Fruit fly (Drosophila melanogaster) whole organism, embryonic: ENCODE data around the gene Glyat.

Experiments
- Abd-B ChIP-seq: fragments of 200-800 bp; sonication (Bioruptor generic); optimal IDR thresholded peaks from 2 replicates; lab custom pipeline; 2018; ENCODE audit warnings: missing biosample characterization, mild to moderate bottlenecking, missing genetic modification characterization, moderate library complexity
- Ada2b ChIP-seq: fragments of 200-800 bp; sonication (Bioruptor generic); IDR thresholded peaks from 2 replicates; pipeline ENCODE4 v1.3.6; 2022; ENCODE audit warnings: missing biosample characterization, missing genetic modification characterization
- CG11093 ChIP-seq: fragments of 200-800 bp; sonication (Bioruptor generic); IDR thresholded peaks from 3 replicates; pipeline ENCODE4 v1.3.6; 2022; ENCODE audit warnings: missing biosample characterization, missing genetic modification characterization
- CG12071 ChIP-seq: fragments of 200-800 bp; sonication (Bioruptor generic); optimal IDR thresholded peaks from 3 replicates; lab custom pipeline; 2018; ENCODE audit warnings: missing biosample characterization, mild to moderate bottlenecking, missing genetic modification characterization
- CG12236 ChIP-seq: fragments of 200-800 bp; sonication (Bioruptor generic); optimal IDR thresholded peaks from 2 replicates; lab custom pipeline; 2016; ENCODE audit warnings: missing biosample characterization, missing genetic modification characterization
- CG12299 ChIP-seq: fragments of 200-800 bp; sonication (Bioruptor generic); optimal IDR thresholded peaks from 2 replicates; lab custom pipeline; 2018; ENCODE audit warnings: missing biosample characterization, mild to moderate bottlenecking, missing genetic modification characterization
- CG1529 ChIP-seq: fragments of 200-800 bp; sonication (Bioruptor generic); optimal IDR thresholded peaks from 3 replicates; lab custom pipeline; 2018; ENCODE audit warnings: missing biosample characterization, missing genetic modification characterization
- CG16779 ChIP-seq: fragments of 200-800 bp; sonication (Bioruptor generic); IDR thresholded peaks from 2 replicates; pipeline ENCODE4 v1.3.6; 2022; ENCODE audit warnings: missing biosample characterization, missing genetic modification characterization
- CG17568 ChIP-seq: fragments of 200-800 bp; sonication (Bioruptor generic); optimal IDR thresholded peaks from 2 replicates; lab custom pipeline; 2018; ENCODE audit warnings: missing biosample characterization, mild to moderate bottlenecking, missing genetic modification characterization, moderate library complexity
- CG30403 ChIP-seq: fragments of 200-800 bp; sonication (Bioruptor generic); optimal IDR thresholded peaks from 3 replicates; lab custom pipeline; 2016; ENCODE audit warnings: missing biosample characterization, missing genetic modification characterization
- CG31388 ChIP-seq: fragments of 200-800 bp; sonication (Bioruptor generic); optimal IDR thresholded peaks from 2 replicates; lab custom pipeline; 2016; ENCODE audit warnings: missing biosample characterization, missing genetic modification characterization
- CG31441 ChIP-seq: fragments of 200-800 bp; sonication (Bioruptor generic); IDR thresholded peaks from 2 replicates; pipeline ENCODE4 v1.3.6; 2022; ENCODE audit warnings: missing biosample characterization, missing genetic modification characterization
- CG3407 ChIP-seq: fragments of 200-800 bp; sonication (Bioruptor generic); optimal IDR thresholded peaks from 2 replicates; lab custom pipeline; 2018; ENCODE audit warnings: missing biosample characterization, mild to moderate bottlenecking, missing genetic modification characterization
- CG34224 ChIP-seq: fragments of 200-800 bp; sonication (Bioruptor generic); IDR thresholded peaks from 3 replicates; pipeline ENCODE4 v1.3.6; 2022; ENCODE audit warnings: missing biosample characterization, missing genetic modification characterization; ENCODE audit not compliant: partially characterized antibody
- CG43689 ChIP-seq: fragments of 200-800 bp; sonication (Bioruptor generic); IDR thresholded peaks from 2 replicates; pipeline ENCODE4 v1.3.6; 2022; ENCODE audit warnings: missing biosample characterization, missing genetic modification characterization
- CG6683 ChIP-seq: fragments of 200-800 bp; sonication (Bioruptor generic); optimal IDR thresholded peaks from 2 replicates; lab custom pipeline; 2017; ENCODE audit warnings: missing biosample characterization, mild to moderate bottlenecking, missing genetic modification characterization, missing genetic modification reagents
- CG6791 ChIP-seq: fragments of 200-800 bp; sonication (Bioruptor generic); IDR thresholded peaks from 3 replicates; pipeline ENCODE4 v1.3.6; 2022; ENCODE audit warnings: missing biosample characterization, missing genetic modification characterization; ENCODE audit not compliant: partially characterized antibody
- CG7372 ChIP-seq: fragments of 200-800 bp; sonication (Bioruptor generic); IDR thresholded peaks from 2 replicates; pipeline ENCODE4 v1.3.6; 2022; ENCODE audit warnings: missing biosample characterization, missing genetic modification characterization
- CG9437 ChIP-seq: fragments of 200-800 bp; sonication (Bioruptor generic); optimal IDR thresholded peaks from 2 replicates; lab custom pipeline; 2018; ENCODE audit warnings: missing biosample characterization, mild to moderate bottlenecking, missing genetic modification characterization
- Deaf1 ChIP-seq: fragments of 200-800 bp; optimal IDR thresholded peaks from 3 replicates; lab custom pipeline; 2019; ENCODE audit warnings: missing biosample characterization, mild to moderate bottlenecking, missing genetic modification characterization, moderate library complexity
- Dip2 ChIP-seq: fragments of 200-800 bp; sonication (Bioruptor generic); IDR thresholded peaks from 2 replicates; pipeline ENCODE4 v1.3.6; 2022; ENCODE audit warnings: missing biosample characterization, missing genetic modification characterization
- Dp ChIP-seq: fragments of 200-800 bp; sonication (Bioruptor generic); optimal IDR thresholded peaks from 2 replicates; lab custom pipeline; 2018; ENCODE audit warnings: missing biosample characterization, mild to moderate bottlenecking, missing genetic modification characterization, moderate library complexity
- GATAe ChIP-seq: fragments of 200-800 bp; sonication (Bioruptor generic); conservative IDR thresholded peaks from 2 replicates; pipeline ENCODE4 v1.3.6; 2022; ENCODE audit warnings: missing biosample characterization, missing genetic modification characterization
- HLH3B ChIP-seq: fragments of 200-800 bp; sonication (Bioruptor generic); IDR thresholded peaks from 2 replicates; pipeline ENCODE4 v1.3.6; 2022; ENCODE audit warnings: missing biosample characterization, missing genetic modification characterization
- HLH4C ChIP-seq: fragments of 200-800 bp; sonication (Bioruptor generic); IDR thresholded peaks from 3 replicates; pipeline ENCODE4 v1.3.6; 2022; ENCODE audit warnings: missing biosample characterization, missing genetic modification characterization; ENCODE audit not compliant: partially characterized antibody
- Lim3 ChIP-seq: fragments of 200-800 bp; sonication (Bioruptor generic); IDR thresholded peaks from 2 replicates; pipeline ENCODE4 v1.3.6; 2022; ENCODE audit warnings: missing biosample characterization, missing genetic modification characterization
- Mad ChIP-seq: fragments of 200-800 bp; sonication (Bioruptor generic); optimal IDR thresholded peaks from 2 replicates; lab custom pipeline; 2016; ENCODE audit warnings: missing biosample characterization, missing genetic modification characterization
- Max ChIP-seq: fragments of 200-800 bp; sonication (Bioruptor generic); optimal IDR thresholded peaks from 2 replicates; lab custom pipeline; 2016; ENCODE audit warnings: missing biosample characterization, mild to moderate bottlenecking, missing genetic modification characterization
- Myb ChIP-seq: fragments of 200-800 bp; sonication (Bioruptor generic); optimal IDR thresholded peaks from 2 replicates; lab custom pipeline; 2016; ENCODE audit warnings: missing biosample characterization, missing genetic modification characterization
- NFAT ChIP-seq: fragments of 200-800 bp; sonication (Bioruptor generic); IDR thresholded peaks from 2 replicates; pipeline ENCODE4 v1.3.6; 2022; ENCODE audit warnings: missing biosample characterization, missing genetic modification characterization
- Oaz ChIP-seq: fragments of 200-800 bp; sonication (Bioruptor generic); IDR thresholded peaks from 2 replicates; pipeline ENCODE4 v1.3.6; 2022; ENCODE audit warnings: missing biosample characterization, missing genetic modification characterization
- Optix ChIP-seq: fragments of 200-800 bp; sonication (Bioruptor generic); IDR thresholded peaks from 3 replicates; pipeline ENCODE4 v1.3.6; 2022; ENCODE audit warnings: missing biosample characterization, missing genetic modification characterization
- Sin3A ChIP-seq: fragments of >200 bp; optimal IDR thresholded peaks from 2 replicates; lab custom pipeline; 2018
- Spps ChIP-seq: fragments of 200-800 bp; sonication (Bioruptor generic); optimal IDR thresholded peaks from 2 replicates; lab custom pipeline; 2018; ENCODE audit warnings: missing biosample characterization, mild to moderate bottlenecking, missing genetic modification characterization
- chn ChIP-seq: fragments of 200-800 bp; sonication (Bioruptor generic); optimal IDR thresholded peaks from 2 replicates; lab custom pipeline; 2016; ENCODE audit warnings: missing biosample characterization, missing genetic modification characterization
- emc ChIP-seq: fragments of 200-800 bp; sonication (Bioruptor generic); optimal IDR thresholded peaks from 2 replicates; lab custom pipeline; 2016; ENCODE audit warnings: missing biosample characterization, missing genetic modification characterization
- eve ChIP-seq, 2 experiments: fragments of >200 bp; optimal IDR thresholded peaks; 2 replicates each; lab custom pipeline; 2017; ENCODE audit warnings: missing biosample characterization in 2 of 2, missing genetic modification characterization in 2 of 2
- ewg ChIP-seq: fragments of 200-800 bp; sonication (Bioruptor generic); optimal IDR thresholded peaks from 3 replicates; lab custom pipeline; 2017; ENCODE audit warnings: mild to moderate bottlenecking, missing biosample characterization, missing genetic modification reagents, missing genetic modification characterization
- gt ChIP-seq: fragments of 200-800 bp; sonication (Bioruptor generic); IDR thresholded peaks from 2 replicates; pipeline ENCODE4 v1.3.6; 2022; ENCODE audit warnings: missing biosample characterization, missing genetic modification characterization
- hb ChIP-seq: fragments of 200-800 bp; sonication (Bioruptor generic); IDR thresholded peaks from 3 replicates; pipeline ENCODE4 v1.3.6; 2022; ENCODE audit warnings: missing biosample characterization, missing genetic modification characterization; ENCODE audit not compliant: partially characterized antibody
- hth ChIP-seq: fragments of >200 bp; optimal IDR thresholded peaks from 2 replicates; lab custom pipeline; 2017; ENCODE audit warnings: inconsistent platforms
- ken ChIP-seq: fragments of 200-800 bp; sonication (Bioruptor generic); IDR thresholded peaks from 3 replicates; pipeline ENCODE4 v1.3.6; 2022; ENCODE audit warnings: missing biosample characterization, missing genetic modification characterization
- lbe ChIP-seq: fragments of 200-800 bp; sonication (Bioruptor generic); optimal IDR thresholded peaks from 2 replicates; lab custom pipeline; 2016; ENCODE audit warnings: missing biosample characterization, mild to moderate bottlenecking, missing genetic modification characterization
- org-1 ChIP-seq: fragments of 200-800 bp; sonication (Bioruptor generic); optimal IDR thresholded peaks from 2 replicates; lab custom pipeline; 2017; ENCODE audit warnings: missing biosample characterization, missing genetic modification characterization
- peb ChIP-seq: fragments of 200-800 bp; sonication (Bioruptor generic); IDR thresholded peaks from 2 replicates; pipeline ENCODE4 v1.3.6; 2022; ENCODE audit warnings: missing biosample characterization, missing genetic modification characterization
- pita ChIP-seq: fragments of 200-800 bp; sonication (Bioruptor generic); optimal IDR thresholded peaks from 2 replicates; lab custom pipeline; 2017; ENCODE audit warnings: missing biosample characterization, mild to moderate bottlenecking, missing genetic modification characterization
- row ChIP-seq: fragments of 200-800 bp; sonication (Bioruptor generic); IDR thresholded peaks from 3 replicates; pipeline ENCODE4 v1.3.6; 2022; ENCODE audit warnings: missing biosample characterization, missing genetic modification characterization
- sisA ChIP-seq: fragments of 200-800 bp; sonication (Bioruptor generic); IDR thresholded peaks from 2 replicates; pipeline ENCODE4 v1.3.6; 2022; ENCODE audit warnings: missing biosample characterization, missing genetic modification characterization
- sqz ChIP-seq: fragments of 200-800 bp; sonication (Bioruptor generic); optimal IDR thresholded peaks from 3 replicates; lab custom pipeline; 2018; ENCODE audit warnings: missing biosample characterization, mild to moderate bottlenecking, missing genetic modification characterization
- tap ChIP-seq: fragments of 200-800 bp; optimal IDR thresholded peaks from 3 replicates; lab custom pipeline; 2019; ENCODE audit warnings: missing biosample characterization, mild to moderate bottlenecking, missing genetic modification characterization, moderate library complexity
- tio ChIP-seq: fragments of 200-800 bp; sonication (Bioruptor generic); optimal IDR thresholded peaks from 2 replicates; lab custom pipeline; 2017; ENCODE audit warnings: missing biosample characterization, missing genetic modification characterization, inconsistent platforms
- trh ChIP-seq: fragments of 200-800 bp; sonication (Bioruptor generic); optimal IDR thresholded peaks from 2 replicates; lab custom pipeline; 2016; ENCODE audit warnings: missing biosample characterization, missing genetic modification characterization

Glyat gene

dm6 chr2L:7984889-7985514 lies 25.4 kb downstream of the Glyat start (continued):
- no peak for TF ChIP-seq CG16779 (GFP tag; lab: Robert Waterston, UW)
- no peak for TF ChIP-seq hth (lab: Kevin White, UChicago)
- TF ChIP-seq HLH4C = no peak
- TF ChIP-seq Lim3 = no peak
- TF ChIP-seq sqz (GFP tag; lab: Kevin White, UChicago) = peak; percentile 5
- TF ChIP-seq CG43689 = no peak
- 0 out of 2 replicates have a peak, but pooled peaks have one; percentile 15 for TF ChIP-seq CG31441 (GFP tag; lab: Robert Waterston, UW)
- TF ChIP-seq CG7372 (GFP tag; lab: Robert Waterston, UW) = no peak
- no peak for TF ChIP-seq GATAe (GFP tag; lab: Robert Waterston, UW)
- TF ChIP-seq CG1529 (GFP tag; lab: Kevin White, UChicago) = no peak
- peak; percentile 5 for TF ChIP-seq Max (GFP tag; lab: Kevin White, UChicago)
- no peak for TF ChIP-seq trh
- TF ChIP-seq Optix = no peak
- no peak for TF ChIP-seq tio (GFP tag; lab: Kevin White, UChicago)
- TF ChIP-seq NFAT = no peak
- no peak for TF ChIP-seq Mad (GFP tag; lab: Kevin White, UChicago)
- no peak for TF ChIP-seq gt (GFP tag; lab: Robert Waterston, UW)
- peak; percentile 63 for TF ChIP-seq row (GFP tag; lab: Robert Waterston, UW)
- 0 out of 2 replicates have a peak, but pooled peaks have one; percentile 12 for TF ChIP-seq Ada2b
- TF ChIP-seq Myb = no peak
- TF ChIP-seq Spps (tag; lab: Kevin White, UChicago) = no peak
- TF ChIP-seq CG17568 (GFP tag; lab: Kevin White, UChicago) = no peak
- TF ChIP-seq CG12071 = no peak
- no peak for TF ChIP-seq CG31388 (GFP tag; lab: Kevin White, UChicago)
- no peak for TF ChIP-seq eve (GFP tag; optimal IDR thresholded peaks at IDR 0.05; lab: Kevin White, UChicago)
- no peak for TF ChIP-seq CG3407
- TF ChIP-seq lbe = no peak
- TF ChIP-seq ken (GFP tag; lab: Robert Waterston, UW) = no peak
- peak; percentile 27 for TF ChIP-seq CG30403 (GFP tag; lab: Kevin White, UChicago)
- TF ChIP-seq ewg (GFP tag; lab: Kevin White, UChicago) = peak; percentile 88
- no peak for TF ChIP-seq sisA (GFP tag; lab: Robert Waterston, UW)
- no peak for TF ChIP-seq emc (GFP tag; lab: Kevin White, UChicago)
- no peak for TF ChIP-seq CG12299 (tag; lab: Kevin White, UChicago)
- peak; percentile 21 for TF ChIP-seq CG9437 (GFP tag; lab: Kevin White, UChicago)
- no peak for TF ChIP-seq CG12236 (GFP tag; lab: Kevin White, UChicago)
- TF ChIP-seq Dip2 = no peak
- no peak for TF ChIP-seq Sin3A (lab: Kevin White, UChicago)
- no peak for TF ChIP-seq pita (GFP tag; lab: Kevin White, UChicago)
- no peak for TF ChIP-seq HLH3B (GFP tag; lab: Robert Waterston, UW)
- TF ChIP-seq Abd-B (GFP tag; lab: Kevin White, UChicago) = no peak
- TF ChIP-seq org-1 (GFP tag; lab: Kevin White, UChicago) = no peak
- no peak for TF ChIP-seq peb
- TF ChIP-seq Oaz (GFP tag; lab: Robert Waterston, UW) = no peak
- TF ChIP-seq CG11093 (GFP tag; lab: Robert Waterston, UW) = no peak
- TF ChIP-seq hb (GFP tag; lab: Robert Waterston, UW) = peak; percentile 74
- TF ChIP-seq CG6791 = peak; percentile 58; the same call in 2 of the 3 replicates
- TF ChIP-seq tap (tag; lab: Kevin White, UChicago) = no peak
- TF ChIP-seq Deaf1 (tag; lab: Kevin White, UChicago) = no peak
- peak; percentile 18; the same call in 1 of the 3 replicates for TF ChIP-seq CG34224 (GFP tag; lab: Robert Waterston, UW)
- no peak for TF ChIP-seq Dp
- no peak for TF ChIP-seq chn (GFP tag; lab: Kevin White, UChicago)
- TF ChIP-seq CG6683 = no peak
